Worm (Caenorhabditis elegans): ENCODE data around the gene F16B12.1.

- TF ChIP-seq lin-13 (GFP tag; optimal IDR thresholded peaks at IDR 0.05) (no peak), snpc-1.2 (GFP tag; IDR thresholded peaks at IDR 0.05) (no peak), lin-1 (GFP tag; IDR thresholded peaks at IDR 0.05) (no peak), lsy-2 (tag; optimal IDR thresholded peaks at IDR 0.05) (no peak), lir-3 (tag; optimal IDR thresholded peaks at IDR 0.05) (no peak)
Measured at ce11 chrX:14085208-14085607, at the start of gene F16B12.1.

All from whole organism, L4 larva.